Fruit fly (Drosophila melanogaster): ENCODE results near the gene CG31872.

dm6 chr2L:10607697-10608096 is 32.0 kb upstream of the CG31872 start:
- TF ChIP-seq psq (optimal IDR thresholded peaks at IDR 0.05): no peak
- TF ChIP-seq insv (optimal IDR thresholded peaks at IDR 0.05): no peak
- no peak for TF ChIP-seq h (optimal IDR thresholded peaks at IDR 0.05)
- no peak for TF ChIP-seq ttk (optimal IDR thresholded peaks at IDR 0.05)
- TF ChIP-seq Myc (optimal IDR thresholded peaks at IDR 0.05): no peak
- TF ChIP-seq Sin3A (optimal IDR thresholded peaks at IDR 0.05): no peak
